Fruit fly (Drosophila melanogaster) whole organism, embryonic: ENCODE data around the gene CG17177.

Experiments
- Antp ChIP-seq: fragments of 200-800 bp; sonication (Bioruptor generic); optimal IDR thresholded peaks from 3 replicates; lab custom pipeline; 2016; ENCODE audit warnings: missing biosample characterization, missing genetic modification characterization
- C15 ChIP-seq: fragments of 200-800 bp; sonication (Bioruptor generic); IDR thresholded peaks from 3 replicates; pipeline ENCODE4 v1.3.6; 2022; ENCODE audit warnings: missing biosample characterization, missing genetic modification characterization
- CG10209 ChIP-seq: fragments of 200-800 bp; sonication (Bioruptor generic); optimal IDR thresholded peaks from 3 replicates; lab custom pipeline; 2017; ENCODE audit warnings: missing biosample characterization, mild to moderate bottlenecking, missing genetic modification characterization, missing genetic modification reagents
- CG10979 ChIP-seq: fragments of 200-800 bp; sonication (Bioruptor generic); optimal IDR thresholded peaks from 2 replicates; lab custom pipeline; 2018; ENCODE audit warnings: missing biosample characterization, mild to moderate bottlenecking, missing genetic modification characterization, moderate library complexity
- CG11696 ChIP-seq: fragments of 200-800 bp; sonication (Bioruptor generic); IDR thresholded peaks from 2 replicates; pipeline ENCODE4 v1.3.6; 2022; ENCODE audit warnings: missing biosample characterization, missing genetic modification characterization
- CG13624 ChIP-seq: fragments of 200-800 bp; sonication (Bioruptor generic); optimal IDR thresholded peaks from 2 replicates; lab custom pipeline; 2016; ENCODE audit warnings: missing biosample characterization, missing genetic modification characterization
- CG15479 ChIP-seq: fragments of 200-800 bp; sonication (Bioruptor generic); optimal IDR thresholded peaks from 3 replicates; lab custom pipeline; 2019; ENCODE audit warnings: missing biosample characterization, mild to moderate bottlenecking, missing genetic modification characterization, moderate library complexity
- CG17829 ChIP-seq: fragments of 200-800 bp; optimal IDR thresholded peaks from 2 replicates; lab custom pipeline; 2019; ENCODE audit warnings: missing biosample characterization, mild to moderate bottlenecking, missing genetic modification characterization, moderate library complexity
- CG1792 ChIP-seq: fragments of 200-800 bp; sonication (Bioruptor generic); optimal IDR thresholded peaks from 2 replicates; lab custom pipeline; 2016; ENCODE audit warnings: missing biosample characterization, missing genetic modification characterization
- CG2116 ChIP-seq: fragments of 200-800 bp; sonication (Bioruptor generic); optimal IDR thresholded peaks from 3 replicates; lab custom pipeline; 2018; ENCODE audit warnings: missing biosample characterization, mild to moderate bottlenecking, missing genetic modification characterization
- CG2678 ChIP-seq: fragments of 200-800 bp; sonication (Bioruptor generic); optimal IDR thresholded peaks from 3 replicates; lab custom pipeline; 2019; ENCODE audit warnings: missing biosample characterization, mild to moderate bottlenecking, missing genetic modification characterization, moderate library complexity
- CG2875 ChIP-seq: fragments of 200-800 bp; sonication (Bioruptor generic); optimal IDR thresholded peaks from 2 replicates; lab custom pipeline; 2017; ENCODE audit warnings: missing biosample characterization, mild to moderate bottlenecking, missing genetic modification characterization, missing genetic modification reagents
- CG31365 ChIP-seq: fragments of 200-800 bp; sonication (Bioruptor generic); optimal IDR thresholded peaks from 2 replicates; lab custom pipeline; 2018; ENCODE audit warnings: missing biosample characterization, mild to moderate bottlenecking, missing genetic modification characterization
- CG3407 ChIP-seq: fragments of 200-800 bp; sonication (Bioruptor generic); optimal IDR thresholded peaks from 2 replicates; lab custom pipeline; 2018; ENCODE audit warnings: missing biosample characterization, mild to moderate bottlenecking, missing genetic modification characterization
- CG42726 ChIP-seq: fragments of 200-800 bp; sonication (Bioruptor generic); IDR thresholded peaks from 2 replicates; pipeline ENCODE4 v1.3.6; 2022; ENCODE audit warnings: missing biosample characterization, missing genetic modification characterization; ENCODE audit not compliant: partially characterized antibody
- CG6765 ChIP-seq: fragments of 200-800 bp; sonication (Bioruptor generic); optimal IDR thresholded peaks from 3 replicates; lab custom pipeline; 2017; ENCODE audit warnings: missing biosample characterization, mild to moderate bottlenecking, missing genetic modification characterization
- CG7556 ChIP-seq: fragments of 200-800 bp; sonication (Bioruptor generic); optimal IDR thresholded peaks from 2 replicates; lab custom pipeline; 2017; ENCODE audit warnings: missing biosample characterization, mild to moderate bottlenecking, missing genetic modification characterization
- CG8765 ChIP-seq: fragments of 200-800 bp; sonication (Bioruptor generic); IDR thresholded peaks from 2 replicates; pipeline ENCODE4 v1.3.6; 2022; ENCODE audit warnings: missing biosample characterization, missing genetic modification characterization
- CG9437 ChIP-seq: fragments of 200-800 bp; sonication (Bioruptor generic); optimal IDR thresholded peaks from 2 replicates; lab custom pipeline; 2018; ENCODE audit warnings: missing biosample characterization, mild to moderate bottlenecking, missing genetic modification characterization
- CG9727 ChIP-seq: fragments of 200-800 bp; sonication (Bioruptor generic); optimal IDR thresholded peaks from 3 replicates; lab custom pipeline; 2017; ENCODE audit warnings: missing biosample characterization, mild to moderate bottlenecking, missing genetic modification characterization
- Deaf1 ChIP-seq: fragments of 200-800 bp; optimal IDR thresholded peaks from 3 replicates; lab custom pipeline; 2019; ENCODE audit warnings: missing biosample characterization, mild to moderate bottlenecking, missing genetic modification characterization, moderate library complexity
- Dfd ChIP-seq, 2 experiments: fragments of >200 bp; optimal IDR thresholded peaks; 2 replicates each; lab custom pipeline; 2017; ENCODE audit warnings: missing biosample characterization in 2 of 2, missing genetic modification characterization in 2 of 2
- Dp ChIP-seq: fragments of 200-800 bp; sonication (Bioruptor generic); optimal IDR thresholded peaks from 2 replicates; lab custom pipeline; 2018; ENCODE audit warnings: missing biosample characterization, mild to moderate bottlenecking, missing genetic modification characterization, moderate library complexity
- Eip74EF ChIP-seq, 2 experiments: fragments of 200-800 bp in 1 of 2; fragments of >200 bp in 1 of 2; sonication (Bioruptor generic) in 1 of 2; optimal IDR thresholded peaks; 2 replicates each; lab custom pipeline; 2017 to 2019; ENCODE audit warnings: missing biosample characterization in 2 of 2, missing genetic modification characterization in 2 of 2, mild to moderate bottlenecking in 1 of 2, moderate library complexity in 1 of 2
- Fer1 ChIP-seq: fragments of 200-800 bp; sonication (Bioruptor generic); optimal IDR thresholded peaks from 2 replicates; lab custom pipeline; 2017; ENCODE audit warnings: missing biosample characterization, mild to moderate bottlenecking, missing genetic modification characterization
- Fer3 ChIP-seq: fragments of 200-800 bp; sonication (Bioruptor generic); optimal IDR thresholded peaks from 2 replicates; lab custom pipeline; 2018; ENCODE audit warnings: missing biosample characterization, mild to moderate bottlenecking, missing genetic modification characterization, moderate library complexity
- H15 ChIP-seq: fragments of 200-800 bp; sonication (Bioruptor generic); IDR thresholded peaks from 3 replicates; pipeline ENCODE4 v1.3.6; 2022; ENCODE audit warnings: missing biosample characterization, missing genetic modification characterization
- Hand ChIP-seq: fragments of 200-800 bp; sonication (Bioruptor generic); optimal IDR thresholded peaks from 2 replicates; lab custom pipeline; 2017; ENCODE audit warnings: mild to moderate bottlenecking, missing biosample characterization, missing genetic modification reagents, missing genetic modification characterization
- Poxn ChIP-seq: fragments of 200-800 bp; sonication (Bioruptor generic); IDR thresholded peaks from 2 replicates; pipeline ENCODE4 v1.3.6; 2022; ENCODE audit warnings: missing biosample characterization, missing genetic modification characterization
- Sox102F ChIP-seq: fragments of 200-800 bp; sonication (Bioruptor generic); optimal IDR thresholded peaks from 2 replicates; lab custom pipeline; 2018; ENCODE audit warnings: missing biosample characterization, mild to moderate bottlenecking, missing genetic modification characterization, moderate library complexity
- Spps ChIP-seq: fragments of 200-800 bp; sonication (Bioruptor generic); optimal IDR thresholded peaks from 2 replicates; lab custom pipeline; 2018; ENCODE audit warnings: missing biosample characterization, mild to moderate bottlenecking, missing genetic modification characterization
- Vsx1 ChIP-seq: fragments of 200-800 bp; sonication (Bioruptor generic); optimal IDR thresholded peaks from 2 replicates; lab custom pipeline; 2017; ENCODE audit warnings: missing biosample characterization, mild to moderate bottlenecking, missing genetic modification characterization, missing genetic modification reagents
- Xbp1 ChIP-seq: fragments of 200-800 bp; sonication (Bioruptor generic); optimal IDR thresholded peaks from 3 replicates; lab custom pipeline; 2016; ENCODE audit warnings: missing biosample characterization, mild to moderate bottlenecking, missing genetic modification characterization
- ac ChIP-seq: fragments of 200-800 bp; sonication (Bioruptor generic); optimal IDR thresholded peaks from 3 replicates; lab custom pipeline; 2017; ENCODE audit warnings: missing biosample characterization, mild to moderate bottlenecking, missing genetic modification characterization
- ase ChIP-seq: fragments of 200-800 bp; sonication (Bioruptor generic); IDR thresholded peaks from 3 replicates; pipeline ENCODE4 v1.3.6; 2022; ENCODE audit warnings: missing biosample characterization, missing genetic modification characterization
- ash1 ChIP-seq: fragments of 200-800 bp; sonication (Bioruptor generic); optimal IDR thresholded peaks from 2 replicates; lab custom pipeline; 2018; ENCODE audit warnings: missing biosample characterization, mild to moderate bottlenecking, missing genetic modification characterization
- cas ChIP-seq: fragments of 200-800 bp; sonication (Bioruptor generic); IDR thresholded peaks from 2 replicates; pipeline ENCODE4 v1.3.6; 2022; ENCODE audit warnings: missing biosample characterization, missing genetic modification characterization
- ftz-f1 ChIP-seq: fragments of 200-800 bp; sonication (Bioruptor generic); optimal IDR thresholded peaks from 2 replicates; lab custom pipeline; 2016; ENCODE audit warnings: missing biosample characterization, missing genetic modification characterization
- hkb ChIP-seq, 2 experiments: fragments of 200-800 bp in 1 of 2; fragments of >200 bp in 1 of 2; sonication (Bioruptor generic) in 1 of 2; IDR thresholded peaks in 1 of 2; optimal IDR thresholded peaks in 1 of 2; 2 replicates each; pipeline versions ENCODE4 v1.3.6 to Lab custom; 2017 to 2022; ENCODE audit warnings: missing biosample characterization in 1 of 2, missing genetic modification characterization in 1 of 2
- inv ChIP-seq: fragments of 200-800 bp; sonication (Bioruptor generic); IDR thresholded peaks from 2 replicates; pipeline ENCODE4 v1.3.6; 2022; ENCODE audit warnings: missing biosample characterization, missing genetic modification characterization; ENCODE audit not compliant: partially characterized antibody
- lilli ChIP-seq: fragments of 200-800 bp; sonication (Bioruptor generic); optimal IDR thresholded peaks from 3 replicates; lab custom pipeline; 2016; ENCODE audit warnings: missing biosample characterization, missing genetic modification characterization
- mld ChIP-seq: fragments of 200-800 bp; sonication (Bioruptor generic); IDR thresholded peaks from 3 replicates; pipeline ENCODE4 v1.3.6; 2022; ENCODE audit warnings: missing biosample characterization, missing genetic modification characterization; ENCODE audit not compliant: partially characterized antibody
- pan ChIP-seq, 4 experiments: fragments of >200 bp in 3 of 4; fragments of 200-800 bp in 1 of 4; sonication (Bioruptor generic) in 1 of 4; optimal IDR thresholded peaks in 3 of 4; IDR thresholded peaks in 1 of 4; 2 replicates each; pipeline versions ENCODE4 v1.3.6 to Lab custom; 2017 to 2022; ENCODE audit warnings: missing biosample characterization in 2 of 4, missing genetic modification characterization in 2 of 4, mixed read lengths in 1 of 4
- pzg ChIP-seq: fragments of 200-800 bp; sonication (Bioruptor generic); optimal IDR thresholded peaks from 3 replicates; lab custom pipeline; 2018; ENCODE audit warnings: missing biosample characterization, mild to moderate bottlenecking, missing genetic modification characterization, moderate library complexity
- sc ChIP-seq, 3 experiments: fragments of >200 bp in 2 of 3; fragments of 200-800 bp in 1 of 3; sonication (Bioruptor generic) in 1 of 3; optimal IDR thresholded peaks; 2 replicates in 2 of 3; 3 replicates in 1 of 3; lab custom pipeline; 2017; ENCODE audit warnings: mild to moderate bottlenecking in 1 of 3, missing biosample characterization in 1 of 3, missing genetic modification characterization in 1 of 3, missing genetic modification reagents in 1 of 3
- zfh1 ChIP-seq: fragments of 200-800 bp; sonication (Bioruptor generic); IDR thresholded peaks from 3 replicates; pipeline ENCODE4 v1.3.6; 2022; ENCODE audit warnings: missing biosample characterization, missing genetic modification characterization

CG17177 gene

DNA sequence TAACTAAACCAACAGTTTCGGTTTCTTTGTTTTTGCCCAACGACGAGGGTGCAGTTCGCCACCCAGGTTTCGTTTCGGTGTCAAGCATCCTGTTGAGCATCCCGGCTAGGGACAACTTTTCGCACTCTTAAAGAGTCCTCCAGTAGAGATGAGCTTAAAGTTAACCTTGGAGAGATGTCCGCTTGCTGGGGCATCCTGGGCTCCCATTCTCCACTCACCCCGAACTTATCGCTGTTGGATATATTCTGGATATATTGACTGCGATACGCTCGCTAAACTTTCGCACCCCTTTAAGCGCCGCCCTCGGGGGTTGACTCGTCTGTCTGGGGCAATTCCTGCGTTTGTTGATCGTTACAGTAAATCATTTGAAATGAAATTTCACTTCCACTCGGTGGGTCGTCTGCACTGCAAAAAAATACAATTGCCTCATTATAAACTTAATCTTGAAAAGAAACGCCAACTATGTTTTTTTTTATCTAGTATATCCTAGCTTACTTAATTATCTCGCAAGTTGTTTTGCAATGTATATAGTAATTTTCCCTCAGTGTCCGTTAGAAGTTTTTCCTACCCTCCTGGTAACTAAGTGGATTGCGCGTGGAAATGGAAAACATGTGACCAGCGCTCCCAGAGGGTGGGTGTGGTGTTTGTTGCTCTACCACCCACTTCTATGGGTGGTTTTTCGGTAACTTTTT, 39.8 kb downstream of the CG17177 start (continued):
- peak; percentile 74; the same call in 2 of the 3 replicates for TF ChIP-seq ase (GFP tag; lab: Robert Waterston, UW)
- TF ChIP-seq CG1792 (GFP tag; lab: Kevin White, UChicago), result peak; percentile 78
- peak; percentile 77 for TF ChIP-seq Fer3 (tag; lab: Kevin White, UChicago)
- TF ChIP-seq CG3407, result peak; percentile 53
- TF ChIP-seq C15, result no peak; the same call in 2 of the 3 replicates
- TF ChIP-seq CG2678 (tag; lab: Kevin White, UChicago), result peak; percentile 90
- no peak for TF ChIP-seq pan (optimal IDR thresholded peaks at IDR 0.05; lab: Kevin White, UChicago)
- TF ChIP-seq pan (GFP tag; optimal IDR thresholded peaks at IDR 0.05 in 1 of 2, IDR thresholded peaks at IDR 0.05 in 1 of 2), result peak in 1 of 2 experiments; percentile 85
- TF ChIP-seq CG10979 (tag; lab: Kevin White, UChicago), result peak; percentile 82
- TF ChIP-seq H15, result peak; percentile 81
- TF ChIP-seq mld (GFP tag; lab: Robert Waterston, UW), result no peak
- TF ChIP-seq Hand (GFP tag; lab: Kevin White, UChicago), result peak; percentile 72
- TF ChIP-seq CG31365 (tag; lab: Kevin White, UChicago), result peak; percentile 46
- peak in 1 of 2 experiments; percentile 54 for TF ChIP-seq Eip74EF (GFP tag; optimal IDR thresholded peaks at IDR 0.05; lab: Kevin White, UChicago)
- peak; percentile 83 for TF ChIP-seq Sox102F (GFP tag; lab: Kevin White, UChicago)
- no peak for TF ChIP-seq CG42726
- peak; percentile 84 for TF ChIP-seq Xbp1 (GFP tag; lab: Kevin White, UChicago)
- TF ChIP-seq Fer1 (GFP tag; lab: Kevin White, UChicago), result peak; percentile 91
- no peak for TF ChIP-seq hkb (optimal IDR thresholded peaks at IDR 0.05; lab: Kevin White, UChicago)
- peak; percentile 91 for TF ChIP-seq hkb (GFP tag; IDR thresholded peaks at IDR 0.05; lab: Robert Waterston, UW)
- no peak for TF ChIP-seq Dfd (GFP tag; optimal IDR thresholded peaks at IDR 0.05; lab: Kevin White, UChicago)
- TF ChIP-seq zfh1, result peak; percentile 90
- no peak for TF ChIP-seq ash1 (GFP tag; lab: Kevin White, UChicago)
- TF ChIP-seq inv (GFP tag; lab: Robert Waterston, UW), result no peak
- TF ChIP-seq sc (optimal IDR thresholded peaks at IDR 0.05; lab: Kevin White, UChicago), result no peak
- peak; percentile 56 for TF ChIP-seq sc (GFP tag; optimal IDR thresholded peaks at IDR 0.05; lab: Kevin White, UChicago)
- TF ChIP-seq CG8765 (GFP tag; lab: Robert Waterston, UW), result 0 out of 2 replicates have a peak, but pooled peaks have one; percentile 33
- peak; percentile 76 for TF ChIP-seq Antp
- peak; percentile 76 for TF ChIP-seq CG11696 (GFP tag; lab: Robert Waterston, UW)
- peak; percentile 69 for TF ChIP-seq CG9727 (GFP tag; lab: Kevin White, UChicago)
- peak; percentile 88 for TF ChIP-seq CG7556 (GFP tag; lab: Kevin White, UChicago)
- peak; percentile 67 for TF ChIP-seq CG2875 (GFP tag; lab: Kevin White, UChicago)
- peak; percentile 48 for TF ChIP-seq CG9437 (GFP tag; lab: Kevin White, UChicago)
- peak; percentile 72 for TF ChIP-seq CG13624 (GFP tag; lab: Kevin White, UChicago)
- peak; percentile 70 for TF ChIP-seq CG17829 (tag; lab: Kevin White, UChicago)
- TF ChIP-seq Deaf1 (tag; lab: Kevin White, UChicago), result peak; percentile 23
- TF ChIP-seq cas (GFP tag; lab: Robert Waterston, UW), result 0 out of 2 replicates have a peak, but pooled peaks have one; percentile 14
- no peak for TF ChIP-seq Dp (GFP tag; lab: Kevin White, UChicago)
- peak; percentile 70 for TF ChIP-seq CG6765 (GFP tag; lab: Kevin White, UChicago)
- TF ChIP-seq lilli (GFP tag; lab: Kevin White, UChicago), result peak; percentile 80
- TF ChIP-seq CG2116 (GFP tag; lab: Kevin White, UChicago), result peak; percentile 24
- no peak for TF ChIP-seq Poxn (GFP tag; lab: Robert Waterston, UW)
- TF ChIP-seq CG15479 (GFP tag; lab: Kevin White, UChicago), result no peak
- TF ChIP-seq CG10209 (GFP tag; lab: Kevin White, UChicago), result peak; percentile 82
- no peak for TF ChIP-seq ac (GFP tag; lab: Kevin White, UChicago)
- TF ChIP-seq pzg (GFP tag; lab: Kevin White, UChicago), result no peak
- peak; percentile 52 for TF ChIP-seq Spps
- peak; percentile 53 for TF ChIP-seq Vsx1 (GFP tag; lab: Kevin White, UChicago)
- TF ChIP-seq ftz-f1 (GFP tag; lab: Kevin White, UChicago), result no peak
